Worm (Caenorhabditis elegans) whole organism, early embryonic: ENCODE results near the gene K02F6.4.
"Not testable (repeated sequence)": the region's sequence is repeated elsewhere in the genome, so short reads cannot be mapped to it uniquely, and the experiment has no call there.

Source experiments
- F13C5.2 ChIP-seq: sonication (generic microtip); optimal IDR thresholded peaks from 2 replicates; lab custom pipeline; 2017; ENCODE audit warnings: mild to moderate bottlenecking, missing genetic modification characterization, inconsistent platforms, missing compliant biosample characterization
- ama-1 ChIP-seq: fragments of 150-350 bp; optimal IDR thresholded peaks from 2 replicates; lab custom pipeline; 2014
- ceh-13 ChIP-seq: fragments of 200-800 bp; sonication (Bioruptor generic); optimal IDR thresholded peaks from 2 replicates; lab custom pipeline; 2018; ENCODE audit warnings: mild to moderate bottlenecking, missing genetic modification characterization, missing compliant biosample characterization
- ceh-36 ChIP-seq: sonication (generic microtip); optimal IDR thresholded peaks from 2 replicates; lab custom pipeline; 2016; ENCODE audit warnings: missing genetic modification characterization, inconsistent platforms, missing compliant biosample characterization
- flt-1 ChIP-seq: fragments of 200-800 bp; sonication (Bioruptor generic); IDR thresholded peaks from 2 replicates; pipeline ENCODE4 v1.3.6; 2022; ENCODE audit warnings: missing genetic modification characterization, missing compliant biosample characterization
- hmg-4 ChIP-seq: fragments of 200-800 bp; sonication (Bioruptor generic); optimal IDR thresholded peaks from 2 replicates; lab custom pipeline; 2018; ENCODE audit warnings: mild to moderate bottlenecking, missing genetic modification characterization, missing compliant biosample characterization
- hnd-1 ChIP-seq: sonication (generic microtip); optimal IDR thresholded peaks from 2 replicates; lab custom pipeline; 2016; ENCODE audit warnings: missing genetic modification characterization, missing compliant biosample characterization
- pes-1 ChIP-seq: fragments of 200-800 bp; sonication (Bioruptor generic); IDR thresholded peaks from 2 replicates; pipeline ENCODE4 v1.3.6; 2022; ENCODE audit warnings: missing genetic modification reagents, missing genetic modification characterization, missing compliant biosample characterization
- sea-1 ChIP-seq: fragments of 200-800 bp; sonication (Bioruptor generic); conservative IDR thresholded peaks from 2 replicates; pipeline ENCODE4 v1.3.6; 2022; ENCODE audit warnings: missing genetic modification characterization, missing compliant biosample characterization
- tbx-11 ChIP-seq: fragments of 200-800 bp; sonication (Bioruptor generic); IDR thresholded peaks from 2 replicates; pipeline ENCODE4 v1.3.6; 2022; ENCODE audit warnings: missing genetic modification characterization, missing compliant biosample characterization
- tra-4 ChIP-seq: sonication (generic microtip); optimal IDR thresholded peaks from 2 replicates; lab custom pipeline; 2017; ENCODE audit warnings: missing genetic modification characterization, missing compliant biosample characterization

ce11 chrII:2553662-2554061, 15.4 kb downstream of the K02F6.4 start, which contains the start of gene K02F6.1:
- TF ChIP-seq ama-1 (lab: Kevin White, UChicago); tra-4 (tag; lab: Kevin White, UChicago); hmg-4; F13C5.2 (tag; lab: Kevin White, UChicago); ceh-36 (tag; lab: Kevin White, UChicago); hnd-1; flt-1 (GFP tag; lab: Robert Waterston, UW); ceh-13 (GFP tag; lab: Kevin White, UChicago); pes-1 (GFP tag; lab: Robert Waterston, UW); tbx-11 (GFP tag; lab: Robert Waterston, UW); sea-1 (GFP tag; lab: Robert Waterston, UW): not testable (repeated sequence)
